Worm (Caenorhabditis elegans): ENCODE data around the gene trpp-9.

The trpp-9 gene

ce11 chrX:11563663-11564062 is at the start of gene trpp-9:
TSS of gene trpp-9 (plus strand) at chrX:11563923.
- TF ChIP-seq dao-5 (tag; optimal IDR thresholded peaks at IDR 0.05) (no peak), him-1 (tag; optimal IDR thresholded peaks at IDR 0.05) (no peak), W03F9.2 (tag; optimal IDR thresholded peaks at IDR 0.05) (no peak)

ce11 chrX:11515381-11515780 is 48.3 kb upstream of the trpp-9 start:
- no peak for TF ChIP-seq dao-5 (tag; optimal IDR thresholded peaks at IDR 0.05)
- no peak for TF ChIP-seq W03F9.2 (tag; optimal IDR thresholded peaks at IDR 0.05)
- no peak for TF ChIP-seq him-1 (tag; optimal IDR thresholded peaks at IDR 0.05)

- TF ChIP-seq dao-5 (tag; optimal IDR thresholded peaks at IDR 0.05) = no peak
- no peak for TF ChIP-seq him-1 (tag; optimal IDR thresholded peaks at IDR 0.05)
Observed at ce11 chrX:11517433-11517832, 46.3 kb upstream of the trpp-9 start.

ce11 chrX:11518415-11518814 is 45.3 kb upstream of the trpp-9 start:
- TF ChIP-seq W03F9.2 (tag; optimal IDR thresholded peaks at IDR 0.05) = no peak
- no peak for TF ChIP-seq dao-5 (tag; optimal IDR thresholded peaks at IDR 0.05)
- TF ChIP-seq him-1 (tag; optimal IDR thresholded peaks at IDR 0.05) = no peak

ce11 chrX:11519016-11519509 is 44.7 kb upstream of the trpp-9 start, which contains the start of gene hpo-34:
TSS of gene hpo-34 (minus strand) at chrX:11519066.
- TF ChIP-seq him-1 (tag; optimal IDR thresholded peaks at IDR 0.05) = no peak
- TF ChIP-seq dao-5 (tag; optimal IDR thresholded peaks at IDR 0.05) = no peak

ce11 chrX:11522058-11522757 is 41.5 kb upstream of the trpp-9 start, which contains the start of gene sdc-2:
TSS of gene sdc-2 (plus strand) at chrX:11522707.
- no peak for TF ChIP-seq W03F9.2 (tag; optimal IDR thresholded peaks at IDR 0.05)
- peak; percentile 44 for TF ChIP-seq him-1 (tag; optimal IDR thresholded peaks at IDR 0.05)
- no peak for TF ChIP-seq dao-5 (tag; optimal IDR thresholded peaks at IDR 0.05)

ce11 chrX:11523704-11524103 is 40.0 kb upstream of the trpp-9 start:
- no peak for TF ChIP-seq W03F9.2 (tag; optimal IDR thresholded peaks at IDR 0.05)
- TF ChIP-seq him-1 (tag; optimal IDR thresholded peaks at IDR 0.05) = no peak
- no peak for TF ChIP-seq dao-5 (tag; optimal IDR thresholded peaks at IDR 0.05)

ce11 chrX:11533543-11534003 is 30.1 kb upstream of the trpp-9 start, which contains the start of gene C35C5.8:
TSS of gene C35C5.8 (plus strand) at chrX:11533593.
- no peak for TF ChIP-seq dao-5 (tag; optimal IDR thresholded peaks at IDR 0.05)
- no peak for TF ChIP-seq him-1 (tag; optimal IDR thresholded peaks at IDR 0.05)
- no peak for TF ChIP-seq W03F9.2 (tag; optimal IDR thresholded peaks at IDR 0.05)

ce11 chrX:11534443-11534842 is 29.3 kb upstream of the trpp-9 start:
- TF ChIP-seq dao-5 (tag; optimal IDR thresholded peaks at IDR 0.05) (no peak), him-1 (tag; optimal IDR thresholded peaks at IDR 0.05) (no peak), W03F9.2 (tag; optimal IDR thresholded peaks at IDR 0.05) (no peak)

- TF ChIP-seq him-1 (tag; optimal IDR thresholded peaks at IDR 0.05) (no peak), dao-5 (tag; optimal IDR thresholded peaks at IDR 0.05) (no peak), W03F9.2 (tag; optimal IDR thresholded peaks at IDR 0.05) (no peak)
Observed at ce11 chrX:11536408-11536807, 27.3 kb upstream of the trpp-9 start, which contains the start of gene C35C5.9. TSS of gene C35C5.9 (plus strand) at chrX:11536568.

- TF ChIP-seq dao-5 (tag; optimal IDR thresholded peaks at IDR 0.05) (no peak), him-1 (tag; optimal IDR thresholded peaks at IDR 0.05) (no peak), W03F9.2 (tag; optimal IDR thresholded peaks at IDR 0.05) (no peak)
Observed at ce11 chrX:11537240-11537764, 26.4 kb upstream of the trpp-9 start, which contains the start of gene gcp-2.2. TSS of gene gcp-2.2 (plus strand) at chrX:11537714.

ce11 chrX:11541690-11542089 is 22.0 kb upstream of the trpp-9 start:
- TF ChIP-seq him-1 (tag; optimal IDR thresholded peaks at IDR 0.05) = no peak
- TF ChIP-seq dao-5 (tag; optimal IDR thresholded peaks at IDR 0.05) = no peak
- no peak for TF ChIP-seq W03F9.2 (tag; optimal IDR thresholded peaks at IDR 0.05)

- TF ChIP-seq dao-5 (tag; optimal IDR thresholded peaks at IDR 0.05) (no peak), him-1 (tag; optimal IDR thresholded peaks at IDR 0.05) (no peak), W03F9.2 (tag; optimal IDR thresholded peaks at IDR 0.05) (peak; percentile 64)
Observed at ce11 chrX:11546445-11547275, 17.1 kb upstream of the trpp-9 start, which contains the start of gene selt-1.1. TSS of gene selt-1.1 (minus strand) at chrX:11546495.
